Worm (Caenorhabditis elegans) whole organism, early embryonic: ENCODE measurements around the gene ZK154.1.

ENCODE experiments used
- B0310.2 ChIP-seq: sonication (generic microtip); optimal IDR thresholded peaks from 2 replicates; lab custom pipeline; 2016; ENCODE audit warnings: mild to moderate bottlenecking, missing genetic modification characterization, missing compliant biosample characterization
- F13C5.2 ChIP-seq: sonication (generic microtip); optimal IDR thresholded peaks from 2 replicates; lab custom pipeline; 2017; ENCODE audit warnings: mild to moderate bottlenecking, missing genetic modification characterization, inconsistent platforms, missing compliant biosample characterization
- aly-1 ChIP-seq: sonication (generic microtip); optimal IDR thresholded peaks from 2 replicates; lab custom pipeline; 2016; ENCODE audit warnings: missing genetic modification characterization, missing compliant biosample characterization
- ama-1 ChIP-seq: fragments of 150-350 bp; optimal IDR thresholded peaks from 2 replicates; lab custom pipeline; 2014
- ceh-13 ChIP-seq: fragments of 200-800 bp; sonication (Bioruptor generic); optimal IDR thresholded peaks from 2 replicates; lab custom pipeline; 2018; ENCODE audit warnings: mild to moderate bottlenecking, missing genetic modification characterization, missing compliant biosample characterization
- ceh-36 ChIP-seq: sonication (generic microtip); optimal IDR thresholded peaks from 2 replicates; lab custom pipeline; 2016; ENCODE audit warnings: missing genetic modification characterization, inconsistent platforms, missing compliant biosample characterization
- ets-7 ChIP-seq: sonication (generic microtip); optimal IDR thresholded peaks from 2 replicates; lab custom pipeline; 2016; ENCODE audit warnings: missing genotype, missing genetic modification characterization, missing compliant biosample characterization
- flt-1 ChIP-seq: fragments of 200-800 bp; sonication (Bioruptor generic); IDR thresholded peaks from 2 replicates; pipeline ENCODE4 v1.3.6; 2022; ENCODE audit warnings: missing genetic modification characterization, missing compliant biosample characterization
- hmbx-1 ChIP-seq: sonication (generic microtip); optimal IDR thresholded peaks from 2 replicates; lab custom pipeline; 2016; ENCODE audit warnings: mild to moderate bottlenecking, missing genetic modification characterization, missing compliant biosample characterization
- hmg-4 ChIP-seq: fragments of 200-800 bp; sonication (Bioruptor generic); optimal IDR thresholded peaks from 2 replicates; lab custom pipeline; 2018; ENCODE audit warnings: mild to moderate bottlenecking, missing genetic modification characterization, missing compliant biosample characterization
- hnd-1 ChIP-seq: sonication (generic microtip); optimal IDR thresholded peaks from 2 replicates; lab custom pipeline; 2016; ENCODE audit warnings: missing genetic modification characterization, missing compliant biosample characterization
- pes-1 ChIP-seq: fragments of 200-800 bp; sonication (Bioruptor generic); IDR thresholded peaks from 2 replicates; pipeline ENCODE4 v1.3.6; 2022; ENCODE audit warnings: missing genetic modification reagents, missing genetic modification characterization, missing compliant biosample characterization
- scrt-1 ChIP-seq: fragments of 200-800 bp; sonication (Bioruptor generic); IDR thresholded peaks from 2 replicates; pipeline ENCODE4 v1.3.6; 2022; ENCODE audit warnings: missing genetic modification characterization, missing compliant biosample characterization
- sea-1 ChIP-seq: fragments of 200-800 bp; sonication (Bioruptor generic); conservative IDR thresholded peaks from 2 replicates; pipeline ENCODE4 v1.3.6; 2022; ENCODE audit warnings: missing genetic modification characterization, missing compliant biosample characterization
- tbx-11 ChIP-seq: fragments of 200-800 bp; sonication (Bioruptor generic); IDR thresholded peaks from 2 replicates; pipeline ENCODE4 v1.3.6; 2022; ENCODE audit warnings: missing genetic modification characterization, missing compliant biosample characterization
- tbx-37 ChIP-seq: fragments of 200-800 bp; sonication (Bioruptor generic); conservative IDR thresholded peaks from 2 replicates; pipeline ENCODE4 v1.3.6; 2022; ENCODE audit warnings: missing genetic modification reagents, missing genetic modification characterization, missing compliant biosample characterization
- tra-4 ChIP-seq: sonication (generic microtip); optimal IDR thresholded peaks from 2 replicates; lab custom pipeline; 2017; ENCODE audit warnings: missing genetic modification characterization, missing compliant biosample characterization

ZK154.1 gene

ce11 chrX:7793377-7794041 is 14.1 kb downstream of the ZK154.1 start, which contains the start of gene ZK154.6:
ZK154.6 (minus strand) TSS chrX:7793563.
- TF ChIP-seq scrt-1 (no peak), F13C5.2 (tag; lab: Kevin White, UChicago) (no peak), ceh-13 (GFP tag; lab: Kevin White, UChicago) (no peak), flt-1 (GFP tag; lab: Robert Waterston, UW) (no peak), tra-4 (tag; lab: Kevin White, UChicago) (no peak), ama-1 (lab: Kevin White, UChicago) (no peak), ets-7 (tag; lab: Kevin White, UChicago) (no peak), tbx-11 (GFP tag; lab: Robert Waterston, UW) (no peak), ceh-36 (tag; lab: Kevin White, UChicago) (no peak), B0310.2 (tag; lab: Kevin White, UChicago) (no peak), tbx-37 (GFP tag; lab: Robert Waterston, UW) (no peak), hmbx-1 (tag; lab: Kevin White, UChicago) (no peak), hnd-1 (tag; lab: Kevin White, UChicago) (no peak), sea-1 (GFP tag; lab: Robert Waterston, UW) (no peak), pes-1 (GFP tag; lab: Robert Waterston, UW) (no peak)

ce11 chrX:7794306-7794743 is 14.9 kb downstream of the ZK154.1 start:
- TF ChIP-seq aly-1 (tag; lab: Kevin White, UChicago) (no peak), hmbx-1 (tag; lab: Kevin White, UChicago) (no peak), scrt-1 (peak; percentile 66; the same call in 1 of the 2 replicates), F13C5.2 (tag; lab: Kevin White, UChicago) (no peak), tbx-37 (GFP tag; lab: Robert Waterston, UW) (no peak), hnd-1 (tag; lab: Kevin White, UChicago) (peak; percentile 34), ceh-36 (tag; lab: Kevin White, UChicago) (peak; percentile 32), ceh-13 (GFP tag; lab: Kevin White, UChicago) (peak; percentile 35), tbx-11 (GFP tag; lab: Robert Waterston, UW) (0 out of 2 replicates have a peak, but pooled peaks have one; percentile 63), flt-1 (GFP tag; lab: Robert Waterston, UW) (0 out of 2 replicates have a peak, but pooled peaks have one; percentile 21)

DNA sequence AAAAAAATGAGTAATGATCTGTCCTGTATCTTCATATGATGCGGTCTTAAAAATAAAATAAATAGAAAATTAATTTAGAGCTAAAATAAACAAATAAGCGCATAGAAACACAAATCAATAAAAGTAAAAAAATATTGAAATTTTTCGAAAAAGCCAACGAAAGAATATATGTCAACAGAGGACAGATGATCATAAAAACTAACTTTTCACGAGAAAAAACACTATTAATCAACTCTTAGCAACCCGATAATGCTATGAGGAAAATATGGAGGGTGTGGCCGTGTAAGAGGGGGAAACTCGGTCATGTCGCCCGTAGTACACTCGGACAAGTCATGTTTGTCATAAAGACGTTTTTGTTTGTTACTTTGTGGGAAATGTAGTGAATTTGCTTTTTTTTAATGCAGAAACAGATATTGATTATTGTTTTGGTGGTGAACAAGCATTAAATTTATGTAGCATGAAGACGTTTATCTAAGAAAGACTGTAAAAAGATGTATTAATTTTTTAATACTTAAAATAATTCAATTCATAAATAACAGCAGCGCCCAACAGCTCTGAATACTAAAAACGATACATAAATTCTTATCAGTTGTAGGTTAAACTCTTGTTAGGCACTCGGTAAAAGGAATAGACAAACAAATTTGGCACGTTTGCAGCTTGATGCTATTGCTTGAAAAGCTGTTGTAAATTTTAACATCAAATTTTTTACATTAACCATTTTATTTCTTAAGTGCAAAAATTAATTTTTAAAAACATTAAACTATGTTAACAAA is 19.1 kb downstream of the ZK154.1 start, which contains the start of gene adm-4:
adm-4 (minus strand) TSS at position 51 of the 773 bp plus-strand sequence.
- TF ChIP-seq sea-1 (GFP tag; lab: Robert Waterston, UW) (no peak), aly-1 (tag; lab: Kevin White, UChicago) (no peak), hnd-1 (tag; lab: Kevin White, UChicago) (no peak), tbx-37 (GFP tag; lab: Robert Waterston, UW) (peak; percentile 69)

ce11 chrX:7799680-7800079 is 20.3 kb downstream of the ZK154.1 start, which contains the start of gene gpx-7:
gpx-7 (minus strand) TSS chrX:7799780.
- TF ChIP-seq ama-1 (lab: Kevin White, UChicago) (no peak), hnd-1 (tag; lab: Kevin White, UChicago) (no peak), B0310.2 (tag; lab: Kevin White, UChicago) (no peak), pes-1 (GFP tag; lab: Robert Waterston, UW) (no peak), ceh-36 (tag; lab: Kevin White, UChicago) (no peak), tra-4 (tag; lab: Kevin White, UChicago) (no peak), tbx-11 (GFP tag; lab: Robert Waterston, UW) (no peak), sea-1 (GFP tag; lab: Robert Waterston, UW) (no peak), F13C5.2 (tag; lab: Kevin White, UChicago) (no peak), aly-1 (tag; lab: Kevin White, UChicago) (no peak), tbx-37 (GFP tag; lab: Robert Waterston, UW) (no peak), flt-1 (GFP tag; lab: Robert Waterston, UW) (no peak), hmg-4 (GFP tag; lab: Kevin White, UChicago) (no peak), ets-7 (tag; lab: Kevin White, UChicago) (no peak), ceh-13 (GFP tag; lab: Kevin White, UChicago) (no peak)

- no peak for TF ChIP-seq tbx-37 (GFP tag; lab: Robert Waterston, UW)
- TF ChIP-seq ama-1 (lab: Kevin White, UChicago), result no peak
- TF ChIP-seq flt-1 (GFP tag; lab: Robert Waterston, UW), result no peak
- no peak for TF ChIP-seq hmg-4 (GFP tag; lab: Kevin White, UChicago)
- TF ChIP-seq F13C5.2 (tag; lab: Kevin White, UChicago), result no peak
- TF ChIP-seq scrt-1, result no peak
- no peak for TF ChIP-seq tra-4 (tag; lab: Kevin White, UChicago)
- TF ChIP-seq hnd-1 (tag; lab: Kevin White, UChicago), result no peak
- no peak for TF ChIP-seq ceh-36 (tag; lab: Kevin White, UChicago)
- TF ChIP-seq ets-7 (tag; lab: Kevin White, UChicago), result no peak
- no peak for TF ChIP-seq pes-1 (GFP tag; lab: Robert Waterston, UW)
- no peak for TF ChIP-seq ceh-13 (GFP tag; lab: Kevin White, UChicago)
- no peak for TF ChIP-seq sea-1 (GFP tag; lab: Robert Waterston, UW)
- no peak for TF ChIP-seq hmbx-1 (tag; lab: Kevin White, UChicago)
- TF ChIP-seq tbx-11 (GFP tag; lab: Robert Waterston, UW), result no peak
- TF ChIP-seq aly-1 (tag; lab: Kevin White, UChicago), result no peak
- no peak for TF ChIP-seq B0310.2 (tag; lab: Kevin White, UChicago)
These were observed 21.0 kb downstream of the ZK154.1 start for ce11 chrX:7800370-7800769.

- TF ChIP-seq flt-1 (GFP tag; lab: Robert Waterston, UW) (no peak), aly-1 (tag; lab: Kevin White, UChicago) (no peak), hnd-1 (tag; lab: Kevin White, UChicago) (no peak), tbx-11 (GFP tag; lab: Robert Waterston, UW) (no peak), ama-1 (lab: Kevin White, UChicago) (no peak), ets-7 (tag; lab: Kevin White, UChicago) (no peak), tbx-37 (GFP tag; lab: Robert Waterston, UW) (no peak), scrt-1 (no peak), hmg-4 (GFP tag; lab: Kevin White, UChicago) (no peak), hmbx-1 (tag; lab: Kevin White, UChicago) (no peak), F13C5.2 (tag; lab: Kevin White, UChicago) (no peak), ceh-36 (tag; lab: Kevin White, UChicago) (no peak)
These were observed 29.0 kb downstream of the ZK154.1 start for ce11 chrX:7808388-7808787.
